Worm (Caenorhabditis elegans) whole organism, L1 larva: Measurements from ENCODE around the gene R07E3.6.

ENCODE experiments used
- C04F5.9 ChIP-seq: sonication (generic microtip); optimal IDR thresholded peaks from 2 replicates; lab custom pipeline; 2016; ENCODE audit warnings: missing genetic modification characterization, missing compliant biosample characterization
- C16A3.4 ChIP-seq: fragments of 150-350 bp; optimal IDR thresholded peaks from 2 replicates; lab custom pipeline; 2014; ENCODE audit warnings: missing biosample characterization, missing genetic modification characterization
- F16B12.6 ChIP-seq: fragments of 150-350 bp; optimal IDR thresholded peaks from 2 replicates; lab custom pipeline; 2014; ENCODE audit warnings: missing biosample characterization, missing genetic modification characterization
- blmp-1 ChIP-seq: fragments of 150-350 bp; optimal IDR thresholded peaks from 2 replicates; lab custom pipeline; 2014; ENCODE audit warnings: missing biosample characterization, missing genetic modification characterization
- ceh-63 ChIP-seq: fragments of 200-800 bp; sonication (Bioruptor generic); optimal IDR thresholded peaks from 2 replicates; lab custom pipeline; 2018; ENCODE audit warnings: mild to moderate bottlenecking, missing genetic modification characterization, missing compliant biosample characterization
- ceh-88 ChIP-seq: fragments of 200-800 bp; sonication (Bioruptor generic); IDR thresholded peaks from 2 replicates; pipeline ENCODE4 v1.3.6; 2022; ENCODE audit warnings: missing genetic modification characterization, missing compliant biosample characterization
- dsc-1 ChIP-seq: sonication (generic microtip); optimal IDR thresholded peaks from 2 replicates; lab custom pipeline; 2016; ENCODE audit warnings: mild to moderate bottlenecking, missing genetic modification characterization, missing compliant biosample characterization
- egl-27 ChIP-seq, 2 experiments: fragments of 150-350 bp in 1 of 2; sonication (generic microtip); optimal IDR thresholded peaks; 3 replicates each; lab custom pipeline; 2017 to 2018; ENCODE audit warnings: missing biosample characterization in 2 of 2, missing genetic modification characterization in 2 of 2, missing genetic modification reagents in 2 of 2
- elt-2 ChIP-seq: sonication (generic microtip); optimal IDR thresholded peaks from 2 replicates; lab custom pipeline; 2016; ENCODE audit warnings: missing genetic modification characterization, mild to moderate bottlenecking, inconsistent platforms, missing compliant biosample characterization, missing genetic modification reagents
- elt-3 ChIP-seq, 6 experiments: fragments of 150-350 bp in 1 of 6; sonication (generic microtip); optimal IDR thresholded peaks; 2 replicates each; lab custom pipeline; 2017 to 2018; ENCODE audit warnings: missing biosample characterization in 6 of 6, missing genetic modification characterization in 6 of 6, inconsistent platforms in 1 of 6
- ets-5 ChIP-seq: fragments of 200-800 bp; sonication (Bioruptor generic); IDR thresholded peaks from 2 replicates; pipeline ENCODE4 v1.3.6; 2022; ENCODE audit warnings: missing genetic modification characterization, missing compliant biosample characterization
- fkh-10 ChIP-seq: sonication (generic microtip); optimal IDR thresholded peaks from 2 replicates; lab custom pipeline; 2017; ENCODE audit warnings: missing biosample characterization, missing genetic modification reagents, missing genetic modification characterization
- fos-1 ChIP-seq: fragments of 150-350 bp; optimal IDR thresholded peaks from 2 replicates; lab custom pipeline; 2014; ENCODE audit warnings: missing biosample characterization, missing genetic modification characterization
- grh-1 ChIP-seq: fragments of 200-800 bp; sonication (Bioruptor generic); IDR thresholded peaks from 2 replicates; pipeline ENCODE4 v1.3.6; 2022; ENCODE audit warnings: missing genetic modification reagents, missing genetic modification characterization, missing compliant biosample characterization
- hlh-17 ChIP-seq: fragments of 200-800 bp; sonication (Bioruptor generic); optimal IDR thresholded peaks from 2 replicates; lab custom pipeline; 2018; ENCODE audit warnings: missing genetic modification characterization, mild to moderate bottlenecking, missing compliant biosample characterization, moderate library complexity, borderline replicate concordance
- hlh-4 ChIP-seq: sonication (generic microtip); optimal IDR thresholded peaks from 2 replicates; lab custom pipeline; 2016; ENCODE audit warnings: mild to moderate bottlenecking, missing genetic modification characterization, missing compliant biosample characterization
- irx-1 ChIP-seq: sonication (generic microtip); optimal IDR thresholded peaks from 2 replicates; lab custom pipeline; 2016; ENCODE audit warnings: missing genetic modification characterization, missing compliant biosample characterization
- isw-1 ChIP-seq: fragments of 200-800 bp; sonication (Bioruptor generic); IDR thresholded peaks from 2 replicates; pipeline ENCODE4 v1.3.6; 2022; ENCODE audit warnings: missing genetic modification characterization, missing compliant biosample characterization
- lin-14 ChIP-seq: fragments of 200-800 bp; sonication (Bioruptor generic); optimal IDR thresholded peaks from 2 replicates; lab custom pipeline; 2018; ENCODE audit warnings: mild to moderate bottlenecking, missing genetic modification characterization, moderate library complexity, missing compliant biosample characterization
- lin-15B ChIP-seq: fragments of 150-350 bp; sonication (generic microtip); optimal IDR thresholded peaks from 3 replicates; lab custom pipeline; 2014; ENCODE audit warnings: missing biosample characterization, missing genetic modification characterization
- lin-35 ChIP-seq, 2 experiments: fragments of 150-350 bp; optimal IDR thresholded peaks; 2 replicates each; lab custom pipeline; 2014; ENCODE audit warnings: missing biosample characterization in 2 of 2, missing genetic modification characterization in 2 of 2, missing genetic modification reagents in 2 of 2
- lin-39 ChIP-seq: fragments of 150-350 bp; optimal IDR thresholded peaks from 2 replicates; lab custom pipeline; 2014; ENCODE audit warnings: missing biosample characterization, missing genetic modification reagents, missing genetic modification characterization
- mab-9 ChIP-seq: fragments of 200-800 bp; sonication (Bioruptor generic); IDR thresholded peaks from 2 replicates; pipeline ENCODE4 v1.3.6; 2022; ENCODE audit warnings: missing genetic modification reagents, missing genetic modification characterization, missing compliant biosample characterization
- mdl-1 ChIP-seq, 2 experiments: fragments of 150-350 bp; optimal IDR thresholded peaks; 2 replicates each; lab custom pipeline; 2014 to 2017; ENCODE audit warnings: missing biosample characterization in 2 of 2, missing genetic modification characterization in 2 of 2, inconsistent platforms in 1 of 2
- mep-1 ChIP-seq: fragments of 150-350 bp; optimal IDR thresholded peaks from 2 replicates; lab custom pipeline; 2014; ENCODE audit warnings: missing biosample characterization, missing genetic modification characterization
- nhr-11 ChIP-seq: fragments of 150-350 bp; optimal IDR thresholded peaks from 2 replicates; lab custom pipeline; 2014; ENCODE audit warnings: missing biosample characterization, missing genetic modification characterization
- nhr-12 ChIP-seq: sonication (generic microtip); optimal IDR thresholded peaks from 2 replicates; lab custom pipeline; 2017; ENCODE audit warnings: missing biosample characterization, missing genetic modification characterization
- nhr-19 ChIP-seq: fragments of 200-800 bp; sonication (Bioruptor generic); conservative IDR thresholded peaks from 2 replicates; pipeline ENCODE4 v1.3.6; 2022; ENCODE audit warnings: missing genetic modification characterization, missing compliant biosample characterization
- nhr-20 ChIP-seq: sonication (generic microtip); optimal IDR thresholded peaks from 2 replicates; lab custom pipeline; 2016; ENCODE audit warnings: mild to moderate bottlenecking, missing genetic modification characterization, missing compliant biosample characterization
- nhr-237 ChIP-seq: fragments of 150-350 bp; optimal IDR thresholded peaks from 2 replicates; lab custom pipeline; 2014; ENCODE audit warnings: missing biosample characterization, missing genetic modification characterization
- nhr-85 ChIP-seq: sonication (generic microtip); peaks from one replicate; lab custom pipeline; 2016; ENCODE audit warnings: missing genetic modification characterization, inconsistent platforms, missing compliant biosample characterization
- nhr-90 ChIP-seq: sonication (generic microtip); optimal IDR thresholded peaks from 2 replicates; lab custom pipeline; 2016; ENCODE audit warnings: mild to moderate bottlenecking, missing genetic modification characterization, missing compliant biosample characterization; ENCODE audit not compliant: poor library complexity
- pag-3 ChIP-seq: sonication (generic microtip); optimal IDR thresholded peaks from 2 replicates; lab custom pipeline; 2017; ENCODE audit warnings: missing genetic modification characterization, mild to moderate bottlenecking, missing compliant biosample characterization, antibody characterized with exemption, borderline replicate concordance; ENCODE audit not compliant: insufficient read depth
- rnt-1 ChIP-seq: sonication (generic microtip); optimal IDR thresholded peaks from 2 replicates; lab custom pipeline; 2016; ENCODE audit warnings: mild to moderate bottlenecking, missing genetic modification characterization, moderate library complexity, missing compliant biosample characterization
- snu-23 ChIP-seq: sonication (generic microtip); optimal IDR thresholded peaks from 2 replicates; lab custom pipeline; 2016; ENCODE audit warnings: missing genetic modification characterization, missing compliant biosample characterization
- sptf-1 ChIP-seq: fragments of 150-350 bp; optimal IDR thresholded peaks from 2 replicates; lab custom pipeline; 2014; ENCODE audit warnings: missing biosample characterization, missing genetic modification characterization
- swsn-7 ChIP-seq: sonication (generic microtip); optimal IDR thresholded peaks from 2 replicates; lab custom pipeline; 2016; ENCODE audit warnings: missing genetic modification characterization, missing compliant biosample characterization
- tlp-1 ChIP-seq: fragments of 150-350 bp; optimal IDR thresholded peaks from 2 replicates; lab custom pipeline; 2014; ENCODE audit warnings: missing biosample characterization, missing genetic modification characterization
- unc-130 ChIP-seq: fragments of 150-350 bp; optimal IDR thresholded peaks from 2 replicates; lab custom pipeline; 2017; ENCODE audit warnings: missing biosample characterization, missing genetic modification characterization, inconsistent platforms
- unc-62 ChIP-seq: fragments of 150-350 bp; optimal IDR thresholded peaks from 2 replicates; lab custom pipeline; 2014; ENCODE audit warnings: missing biosample characterization, missing genetic modification reagents, missing genetic modification characterization
- unc-86 ChIP-seq: sonication (generic microtip); optimal IDR thresholded peaks from 2 replicates; lab custom pipeline; 2016; ENCODE audit warnings: missing genetic modification characterization, missing compliant biosample characterization
- xbp-1 ChIP-seq: sonication (generic microtip); optimal IDR thresholded peaks from 2 replicates; lab custom pipeline; 2016; ENCODE audit warnings: missing genetic modification characterization, missing compliant biosample characterization
- zag-1 ChIP-seq: fragments of 150-350 bp; optimal IDR thresholded peaks from 2 replicates; lab custom pipeline; 2014; ENCODE audit warnings: missing biosample characterization, missing genetic modification characterization
- ztf-4 ChIP-seq: fragments of 150-350 bp; optimal IDR thresholded peaks from 2 replicates; lab custom pipeline; 2014; ENCODE audit warnings: missing biosample characterization, missing genetic modification characterization

The R07E3.6 gene

DNA sequence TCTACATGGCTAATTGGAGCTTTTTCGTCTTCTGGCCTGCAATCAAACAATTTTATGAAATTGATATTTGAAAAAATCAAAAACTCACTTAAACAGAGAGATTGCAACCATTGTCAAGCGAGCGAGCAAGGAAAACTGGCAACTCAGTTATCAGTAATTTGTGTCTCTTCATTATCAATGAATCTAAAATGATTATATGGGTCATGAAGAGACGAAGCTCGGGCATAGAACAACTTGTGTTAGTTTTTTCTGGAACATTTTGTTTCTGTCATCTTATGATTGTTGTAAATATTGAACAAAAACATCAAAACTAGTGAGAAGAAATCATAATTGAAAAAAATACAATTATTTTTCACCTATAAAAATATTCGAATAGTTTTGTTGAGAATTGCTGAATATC lies 23.5 kb downstream of the R07E3.6 start, which contains the start of gene R07E3.1:
TSS of gene R07E3.1 (minus strand) at position 176 of the 400 bp plus-strand sequence.
- TF ChIP-seq ceh-88 (GFP tag; lab: Robert Waterston, UW): no peak
- TF ChIP-seq mep-1 (tag; lab: Kevin White, UChicago): no peak
- TF ChIP-seq elt-2 (tag; lab: Kevin White, UChicago): peak; percentile 73

DNA sequence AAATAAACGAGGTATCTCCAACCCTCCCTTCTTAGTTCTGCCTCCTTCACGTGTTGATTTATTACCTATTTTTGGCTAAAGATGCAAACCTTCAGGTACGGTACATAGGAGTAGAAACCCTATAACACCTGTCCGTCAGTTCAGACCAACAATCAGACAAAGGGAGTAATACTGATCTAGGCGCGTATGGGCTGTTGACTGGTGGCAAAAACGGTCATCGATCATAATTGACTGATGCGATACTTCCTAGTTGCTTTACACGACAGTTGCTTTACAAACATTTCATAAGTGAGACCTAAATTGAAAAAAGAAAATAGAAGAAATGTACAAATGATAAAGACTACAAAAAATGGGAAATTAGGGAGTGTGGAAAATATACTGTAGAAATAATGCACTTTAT lies 32.6 kb downstream of the R07E3.6 start:
- TF ChIP-seq lin-35 (GFP tag; optimal IDR thresholded peaks at IDR 0.05; lab: Kevin White, UChicago) (peak in 1 of 2 experiments; percentile 3), pag-3 (tag; lab: Kevin White, UChicago) (no peak), isw-1 (GFP tag; lab: Robert Waterston, UW) (no peak), C04F5.9 (tag; lab: Kevin White, UChicago) (no peak), snu-23 (peak; percentile 23), dsc-1 (tag; lab: Kevin White, UChicago) (no peak), lin-15B (tag; lab: Kevin White, UChicago) (no peak), ets-5 (GFP tag; lab: Robert Waterston, UW) (no peak), mep-1 (tag; lab: Kevin White, UChicago) (peak; percentile 9), fos-1 (tag; lab: Kevin White, UChicago) (no peak), nhr-237 (tag; lab: Kevin White, UChicago) (no peak), unc-62 (no peak), grh-1 (no peak), unc-130 (tag; lab: Kevin White, UChicago) (no peak), hlh-4 (no peak), nhr-90 (tag; lab: Kevin White, UChicago) (no peak), nhr-20 (peak; percentile 18), unc-86 (no peak), sptf-1 (no peak), mdl-1 (tag; optimal IDR thresholded peaks at IDR 0.05; lab: Kevin White, UChicago) (no peak), blmp-1 (tag; lab: Kevin White, UChicago) (peak; percentile 56), tlp-1 (tag; lab: Kevin White, UChicago) (no peak), nhr-85 (tag; lab: Kevin White, UChicago) (peak; percentile 97), lin-39 (tag; lab: Kevin White, UChicago) (no peak), irx-1 (tag; lab: Kevin White, UChicago) (peak; percentile 28), fkh-10 (GFP tag; lab: Kevin White, UChicago) (no peak), mab-9 (GFP tag; lab: Robert Waterston, UW) (no peak), xbp-1 (no peak), ztf-4 (no peak), C16A3.4 (tag; lab: Kevin White, UChicago) (no peak), elt-3 (tag; optimal IDR thresholded peaks at IDR 0.05; lab: Kevin White, UChicago) (peak in 2 of 6 experiments; percentile 35 to 42), egl-27 (tag; optimal IDR thresholded peaks at IDR 0.05; lab: Kevin White, UChicago) (no peak), zag-1 (tag; lab: Kevin White, UChicago) (no peak), lin-14 (GFP tag; lab: Kevin White, UChicago) (peak; percentile 18), swsn-7 (no peak)

DNA sequence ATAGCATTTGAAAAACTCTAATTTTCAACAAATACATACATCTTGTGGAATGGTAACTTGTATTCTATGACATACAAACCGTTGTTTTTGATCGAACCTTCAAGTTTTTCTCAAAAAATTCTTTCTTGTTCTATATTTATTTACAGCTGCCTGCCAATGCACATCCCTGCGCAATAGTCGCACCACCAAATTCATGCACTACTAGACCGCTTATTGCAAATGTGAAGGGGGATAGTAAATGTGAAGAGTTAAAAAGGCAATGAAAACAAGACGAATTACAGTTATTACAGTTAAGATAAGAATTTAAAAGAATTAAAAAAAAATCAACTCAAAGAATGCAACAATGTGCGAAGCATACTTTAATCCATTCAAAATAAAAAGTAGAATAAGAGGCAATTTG lies 36.3 kb downstream of the R07E3.6 start:
- TF ChIP-seq nhr-12: no peak
- no peak for TF ChIP-seq F16B12.6 (tag; lab: Kevin White, UChicago)
- TF ChIP-seq hlh-4: no peak
- TF ChIP-seq nhr-11 (tag; lab: Kevin White, UChicago): no peak
- TF ChIP-seq hlh-17 (GFP tag; lab: Kevin White, UChicago): no peak
- no peak for TF ChIP-seq ceh-63 (GFP tag; lab: Kevin White, UChicago)
- no peak for TF ChIP-seq rnt-1
- TF ChIP-seq lin-14 (GFP tag; lab: Kevin White, UChicago): no peak
- no peak for TF ChIP-seq nhr-19 (GFP tag; lab: Robert Waterston, UW)
